Worm (Caenorhabditis elegans): Measurements from ENCODE around the gene hda-1.
A peak's percentile ranks its signal among the peaks of the same experiment; 100 is the strongest.

hda-1 gene

ce11 chrV:14495493-14495892 lies 29.7 kb upstream of the hda-1 start:
- TF ChIP-seq elt-1 (tag; optimal IDR thresholded peaks at IDR 0.05; ENCODE audit: borderline replicate concordance, insufficient read depth), result peak; percentile 25
- TF ChIP-seq blmp-1 (tag; optimal IDR thresholded peaks at IDR 0.05), result peak; percentile 89
- TF ChIP-seq ztf-11 (tag; optimal IDR thresholded peaks at IDR 0.05), result no peak
- no peak for TF ChIP-seq nhr-76 (tag; optimal IDR thresholded peaks at IDR 0.05)

- TF ChIP-seq mls-2 (tag; optimal IDR thresholded peaks at IDR 0.05), result no peak
- TF ChIP-seq zip-8 (tag; optimal IDR thresholded peaks at IDR 0.05), result no peak
- no peak for TF ChIP-seq tbx-8 (GFP tag; optimal IDR thresholded peaks at IDR 0.05)
- TF ChIP-seq sptf-1 (tag; optimal IDR thresholded peaks at IDR 0.05), result no peak
- peak; percentile 51 for TF ChIP-seq drap-1 (GFP tag; optimal IDR thresholded peaks at IDR 0.05)
- peak; percentile 86 for TF ChIP-seq ces-1 (GFP tag; optimal IDR thresholded peaks at IDR 0.05)
- no peak for TF ChIP-seq lin-13 (tag; optimal IDR thresholded peaks at IDR 0.05)
- TF ChIP-seq ztf-11 (tag; optimal IDR thresholded peaks at IDR 0.05), result no peak
- TF ChIP-seq unc-120 (tag; optimal IDR thresholded peaks at IDR 0.05; ENCODE audit: poor library complexity, severe bottlenecking), result no peak
- no peak for TF ChIP-seq M03D4.4 (tag; optimal IDR thresholded peaks at IDR 0.05)
- TF ChIP-seq unc-62 (GFP tag; optimal IDR thresholded peaks at IDR 0.05), result peak; percentile 27
- no peak for TF ChIP-seq bed-3 (GFP tag; optimal IDR thresholded peaks at IDR 0.05)
- no peak for TF ChIP-seq ceh-83 (GFP tag; optimal IDR thresholded peaks at IDR 0.05)
- TF ChIP-seq blmp-1 (tag; optimal IDR thresholded peaks at IDR 0.05), result no peak
- TF ChIP-seq hlh-1 (tag; optimal IDR thresholded peaks at IDR 0.05), result no peak
- no peak for TF ChIP-seq mab-5 (tag; optimal IDR thresholded peaks at IDR 0.05)
Measured at ce11 chrV:14496446-14496845, 28.7 kb upstream of the hda-1 start.

DNA sequence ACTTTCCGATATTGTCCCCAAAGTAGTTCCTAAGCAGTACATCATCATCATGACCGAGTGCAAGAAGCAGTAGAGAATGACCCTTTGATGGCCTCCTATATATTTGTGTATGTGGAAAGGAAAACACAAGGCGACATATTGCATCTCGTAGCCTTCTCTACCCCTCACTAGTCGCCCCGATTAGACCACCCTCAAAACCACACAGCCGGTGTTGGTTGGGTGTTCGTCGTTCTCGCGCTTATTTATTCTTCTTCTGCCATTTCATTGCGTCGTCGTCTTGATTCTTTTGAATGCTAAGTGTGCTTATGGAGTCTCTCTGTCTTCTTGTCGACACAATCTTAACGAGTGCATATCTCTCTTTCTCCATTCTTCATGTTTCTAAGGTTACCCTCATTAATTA lies 27.0 kb upstream of the hda-1 start:
- TF ChIP-seq ceh-83 (GFP tag; optimal IDR thresholded peaks at IDR 0.05), result no peak
- no peak for TF ChIP-seq nhr-12 (tag; optimal IDR thresholded peaks at IDR 0.05)
- TF ChIP-seq flh-1 (GFP tag; optimal IDR thresholded peaks at IDR 0.05), result no peak
- no peak for TF ChIP-seq ztf-11 (tag; optimal IDR thresholded peaks at IDR 0.05)
- TF ChIP-seq tbx-8 (GFP tag; optimal IDR thresholded peaks at IDR 0.05), result no peak
- TF ChIP-seq blmp-1 (tag; optimal IDR thresholded peaks at IDR 0.05), result no peak
- no peak for TF ChIP-seq snpc-4 (tag; optimal IDR thresholded peaks at IDR 0.05)
- TF ChIP-seq nhr-28 (tag; optimal IDR thresholded peaks at IDR 0.05), result no peak
- no peak for TF ChIP-seq unc-62 (GFP tag; optimal IDR thresholded peaks at IDR 0.05)
- no peak for TF ChIP-seq bed-3 (GFP tag; optimal IDR thresholded peaks at IDR 0.05)
- no peak for TF ChIP-seq nhr-76 (tag; optimal IDR thresholded peaks at IDR 0.05)
- peak; percentile 8 for TF ChIP-seq ces-1 (GFP tag; optimal IDR thresholded peaks at IDR 0.05)
- no peak for TF ChIP-seq mab-5 (tag; optimal IDR thresholded peaks at IDR 0.05)
- TF ChIP-seq mep-1 (tag; optimal IDR thresholded peaks at IDR 0.05), result peak; percentile 52
- TF ChIP-seq ceh-39 (tag; optimal IDR thresholded peaks at IDR 0.05), result no peak
- TF ChIP-seq nhr-237 (tag; optimal IDR thresholded peaks at IDR 0.05), result no peak
- peak; percentile 50 for TF ChIP-seq mls-2 (tag; optimal IDR thresholded peaks at IDR 0.05)
- TF ChIP-seq pha-4 (tag; optimal IDR thresholded peaks at IDR 0.05), result no peak
- no peak for TF ChIP-seq drap-1 (GFP tag; optimal IDR thresholded peaks at IDR 0.05)
- TF ChIP-seq ceh-43 (GFP tag; optimal IDR thresholded peaks at IDR 0.05), result no peak
- peak; percentile 84 for TF ChIP-seq nhr-2 (tag; optimal IDR thresholded peaks at IDR 0.05)
- peak; percentile 63 for TF ChIP-seq ham-2 (GFP tag; optimal IDR thresholded peaks at IDR 0.05)
- TF ChIP-seq lin-32 (GFP tag; optimal IDR thresholded peaks at IDR 0.05), result no peak
- no peak for TF ChIP-seq unc-120 (tag; optimal IDR thresholded peaks at IDR 0.05; ENCODE audit: poor library complexity, severe bottlenecking)
- TF ChIP-seq lin-13 (tag; optimal IDR thresholded peaks at IDR 0.05), result peak; percentile 51
- TF ChIP-seq zip-8 (tag; optimal IDR thresholded peaks at IDR 0.05), result no peak
- peak; percentile 22 for TF ChIP-seq cnd-1 (tag; optimal IDR thresholded peaks at IDR 0.05)
- no peak for TF ChIP-seq sem-2 (GFP tag; optimal IDR thresholded peaks at IDR 0.05)
- TF ChIP-seq sptf-1 (tag; optimal IDR thresholded peaks at IDR 0.05), result peak; percentile 46
- no peak for TF ChIP-seq elt-1 (tag; optimal IDR thresholded peaks at IDR 0.05; ENCODE audit: borderline replicate concordance, insufficient read depth)
- TF ChIP-seq M03D4.4 (tag; optimal IDR thresholded peaks at IDR 0.05), result no peak
- TF ChIP-seq elt-3 (tag; optimal IDR thresholded peaks at IDR 0.05), result no peak
- TF ChIP-seq lsy-2 (tag; optimal IDR thresholded peaks at IDR 0.05), result no peak
- no peak for TF ChIP-seq hlh-1 (tag; optimal IDR thresholded peaks at IDR 0.05)
- no peak for TF ChIP-seq unc-39 (tag; optimal IDR thresholded peaks at IDR 0.05)
